Fruit fly (Drosophila melanogaster) Kc167 (cell line): Measurements from ENCODE around the gene CG10866.

Experiments
- h ChIP-seq: fragments of >200 bp; optimal IDR thresholded peaks from 3 replicates; lab custom pipeline; 2018; ENCODE audit warnings: missing external identifiers
- insv ChIP-seq: fragments of >200 bp; optimal IDR thresholded peaks from 3 replicates; lab custom pipeline; 2018; ENCODE audit warnings: missing external identifiers
- psq ChIP-seq: fragments of >200 bp; optimal IDR thresholded peaks from 2 replicates; lab custom pipeline; 2017; ENCODE audit warnings: missing external identifiers

- no peak for TF ChIP-seq psq (lab: Kevin White, UChicago)
- no peak for TF ChIP-seq h (lab: Kevin White, UChicago)
- no peak for TF ChIP-seq insv
Observed at dm6 chr3L:3980027-3980426, 42.2 kb upstream of the CG10866 start.
